Fruit fly (Drosophila melanogaster) whole organism, embryonic: ENCODE results near the gene CG14615.
A peak's percentile ranks its signal among the peaks of the same experiment; 100 is the strongest.

ENCODE experiments used
- CG1024 ChIP-seq: fragments of 200-800 bp; sonication (Bioruptor generic); IDR thresholded peaks from 2 replicates; pipeline ENCODE4 v1.3.6; 2022; ENCODE audit warnings: missing biosample characterization, missing genetic modification characterization
- CG10321 ChIP-seq: fragments of 200-800 bp; sonication (Bioruptor generic); IDR thresholded peaks from 2 replicates; pipeline ENCODE4 v1.3.6; 2022; ENCODE audit warnings: missing biosample characterization, missing genetic modification characterization
- CG13296 ChIP-seq: fragments of 200-800 bp; sonication (Bioruptor generic); optimal IDR thresholded peaks from 3 replicates; lab custom pipeline; 2018; ENCODE audit warnings: missing biosample characterization, mild to moderate bottlenecking, missing genetic modification characterization
- CG13894 ChIP-seq: fragments of 200-800 bp; sonication (Bioruptor generic); optimal IDR thresholded peaks from 3 replicates; lab custom pipeline; 2018; ENCODE audit warnings: missing biosample characterization, mild to moderate bottlenecking, missing genetic modification characterization, moderate library complexity
- CG15601 ChIP-seq: fragments of 200-800 bp; sonication (Bioruptor generic); optimal IDR thresholded peaks from 3 replicates; lab custom pipeline; 2019; ENCODE audit warnings: missing biosample characterization, mild to moderate bottlenecking, missing genetic modification characterization, moderate library complexity
- CG2199 ChIP-seq: fragments of 200-800 bp; sonication (Bioruptor generic); IDR thresholded peaks from 3 replicates; pipeline ENCODE4 v1.3.6; 2022; ENCODE audit warnings: missing biosample characterization, missing genetic modification characterization
- CG31388 ChIP-seq: fragments of 200-800 bp; sonication (Bioruptor generic); optimal IDR thresholded peaks from 2 replicates; lab custom pipeline; 2016; ENCODE audit warnings: missing biosample characterization, missing genetic modification characterization
- CG32532 ChIP-seq: fragments of 200-800 bp; sonication (Bioruptor generic); IDR thresholded peaks from 2 replicates; pipeline ENCODE4 v1.3.6; 2022; ENCODE audit warnings: missing biosample characterization, missing genetic modification characterization
- CG33213 ChIP-seq: fragments of 200-800 bp; sonication (Bioruptor generic); optimal IDR thresholded peaks from 3 replicates; lab custom pipeline; 2016; ENCODE audit warnings: missing biosample characterization, missing genetic modification characterization
- CG3847 ChIP-seq: fragments of 200-800 bp; sonication (Bioruptor generic); IDR thresholded peaks from 2 replicates; pipeline ENCODE4 v1.3.6; 2022; ENCODE audit warnings: missing biosample characterization, missing genetic modification characterization
- CG42726 ChIP-seq: fragments of 200-800 bp; sonication (Bioruptor generic); IDR thresholded peaks from 2 replicates; pipeline ENCODE4 v1.3.6; 2022; ENCODE audit warnings: missing biosample characterization, missing genetic modification characterization; ENCODE audit not compliant: partially characterized antibody
- CG5245 ChIP-seq: fragments of 200-800 bp; sonication (Bioruptor generic); optimal IDR thresholded peaks from 3 replicates; lab custom pipeline; 2016; ENCODE audit warnings: missing biosample characterization, missing genetic modification characterization
- CG6683 ChIP-seq: fragments of 200-800 bp; sonication (Bioruptor generic); optimal IDR thresholded peaks from 2 replicates; lab custom pipeline; 2017; ENCODE audit warnings: missing biosample characterization, mild to moderate bottlenecking, missing genetic modification characterization, missing genetic modification reagents
- CG9932 ChIP-seq: fragments of 200-800 bp; sonication (Bioruptor generic); IDR thresholded peaks from 2 replicates; pipeline ENCODE4 v1.3.6; 2022; ENCODE audit warnings: missing biosample characterization, missing genetic modification characterization
- CTCF ChIP-seq: fragments of 200-800 bp; sonication (Bioruptor generic); optimal IDR thresholded peaks from 2 replicates; lab custom pipeline; 2017; ENCODE audit warnings: missing biosample characterization, mild to moderate bottlenecking, missing genetic modification characterization, moderate library complexity
- D19A ChIP-seq: fragments of 200-800 bp; optimal IDR thresholded peaks from 3 replicates; lab custom pipeline; 2019; ENCODE audit warnings: missing biosample characterization, mild to moderate bottlenecking, missing genetic modification characterization, moderate library complexity
- E2f1 ChIP-seq: fragments of 200-800 bp; sonication (Bioruptor generic); IDR thresholded peaks from 2 replicates; pipeline ENCODE4 v1.3.6; 2022; ENCODE audit warnings: missing biosample characterization, missing genetic modification characterization
- Ets97D ChIP-seq: fragments of 200-800 bp; sonication (Bioruptor generic); optimal IDR thresholded peaks from 3 replicates; lab custom pipeline; 2016; ENCODE audit warnings: missing biosample characterization, missing genetic modification characterization
- H2.0 ChIP-seq: fragments of 200-800 bp; sonication (Bioruptor generic); IDR thresholded peaks from 2 replicates; pipeline ENCODE4 v1.3.6; 2022; ENCODE audit warnings: missing biosample characterization, missing genetic modification characterization
- Hey ChIP-seq: fragments of 200-800 bp; sonication (Bioruptor generic); optimal IDR thresholded peaks from 3 replicates; lab custom pipeline; 2018; ENCODE audit warnings: missing biosample characterization, mild to moderate bottlenecking, missing genetic modification characterization
- HmgD ChIP-seq: fragments of 200-800 bp; sonication (Bioruptor generic); optimal IDR thresholded peaks from 3 replicates; lab custom pipeline; 2016; ENCODE audit warnings: missing biosample characterization, missing genetic modification characterization
- Hmr ChIP-seq: fragments of 200-800 bp; sonication (Bioruptor generic); optimal IDR thresholded peaks from 3 replicates; lab custom pipeline; 2017; ENCODE audit warnings: mild to moderate bottlenecking, missing biosample characterization, missing genetic modification reagents, missing genetic modification characterization
- MESR4 ChIP-seq: fragments of 200-800 bp; sonication (Bioruptor generic); optimal IDR thresholded peaks from 2 replicates; lab custom pipeline; 2018; ENCODE audit warnings: missing biosample characterization, mild to moderate bottlenecking, missing genetic modification characterization, moderate library complexity
- MTF-1 ChIP-seq: fragments of 200-800 bp; sonication (Bioruptor generic); optimal IDR thresholded peaks from 2 replicates; lab custom pipeline; 2018; ENCODE audit warnings: missing biosample characterization, mild to moderate bottlenecking, missing genetic modification characterization, borderline replicate concordance
- Med ChIP-seq: fragments of 200-800 bp; sonication (Bioruptor generic); peaks from one replicate; lab custom pipeline; 2016; ENCODE audit warnings: missing biosample characterization, missing genetic modification characterization, mild to moderate bottlenecking, inconsistent platforms, moderate library complexity
- Opbp ChIP-seq: fragments of 200-800 bp; sonication (Bioruptor generic); IDR thresholded peaks from 3 replicates; pipeline ENCODE4 v1.3.6; 2022; ENCODE audit warnings: missing biosample characterization, missing genetic modification characterization; ENCODE audit not compliant: partially characterized antibody
- Sin3A ChIP-seq: fragments of >200 bp; optimal IDR thresholded peaks from 2 replicates; lab custom pipeline; 2018
- TFAM ChIP-seq: fragments of 200-800 bp; sonication (Bioruptor generic); optimal IDR thresholded peaks from 2 replicates; lab custom pipeline; 2017; ENCODE audit warnings: missing biosample characterization, missing genetic modification characterization, inconsistent platforms
- YL-1 ChIP-seq: fragments of 200-800 bp; sonication (Bioruptor generic); optimal IDR thresholded peaks from 3 replicates; lab custom pipeline; 2017; ENCODE audit warnings: missing biosample characterization, mild to moderate bottlenecking, missing genetic modification characterization
- disco-r ChIP-seq: fragments of 200-800 bp; sonication (Bioruptor generic); optimal IDR thresholded peaks from 2 replicates; lab custom pipeline; 2016; ENCODE audit warnings: missing biosample characterization, missing genetic modification characterization
- ewg ChIP-seq: fragments of 200-800 bp; sonication (Bioruptor generic); optimal IDR thresholded peaks from 3 replicates; lab custom pipeline; 2017; ENCODE audit warnings: mild to moderate bottlenecking, missing biosample characterization, missing genetic modification reagents, missing genetic modification characterization
- fu2 ChIP-seq: fragments of 200-800 bp; sonication (Bioruptor generic); optimal IDR thresholded peaks from 2 replicates; lab custom pipeline; 2016; ENCODE audit warnings: missing biosample characterization, missing genetic modification characterization
- gfzf ChIP-seq: fragments of 200-800 bp; sonication (Bioruptor generic); optimal IDR thresholded peaks from 2 replicates; lab custom pipeline; 2016; ENCODE audit warnings: missing biosample characterization, mild to moderate bottlenecking, missing genetic modification characterization, moderate library complexity
- maf-S ChIP-seq: fragments of 200-800 bp; sonication (Bioruptor generic); optimal IDR thresholded peaks from 2 replicates; lab custom pipeline; 2016; ENCODE audit warnings: missing biosample characterization, missing genetic modification characterization
- pb ChIP-seq: fragments of 200-800 bp; sonication (Bioruptor generic); optimal IDR thresholded peaks from 3 replicates; lab custom pipeline; 2016; ENCODE audit warnings: missing biosample characterization, missing genetic modification characterization
- psq ChIP-seq: fragments of 200-800 bp; sonication (Bioruptor generic); optimal IDR thresholded peaks from 2 replicates; lab custom pipeline; 2017; ENCODE audit warnings: missing biosample characterization, missing genetic modification characterization
- pzg ChIP-seq: fragments of 200-800 bp; sonication (Bioruptor generic); optimal IDR thresholded peaks from 3 replicates; lab custom pipeline; 2018; ENCODE audit warnings: missing biosample characterization, mild to moderate bottlenecking, missing genetic modification characterization, moderate library complexity
- ranshi ChIP-seq: fragments of 200-800 bp; sonication (Bioruptor generic); IDR thresholded peaks from 2 replicates; pipeline ENCODE4 v1.3.6; 2022; ENCODE audit warnings: missing biosample characterization, missing genetic modification characterization
- sr ChIP-seq: fragments of 200-800 bp; sonication (Bioruptor generic); IDR thresholded peaks from 3 replicates; pipeline ENCODE4 v1.3.6; 2022; ENCODE audit warnings: missing biosample characterization, missing genetic modification characterization
- stwl ChIP-seq: fragments of 200-800 bp; sonication (Bioruptor generic); optimal IDR thresholded peaks from 3 replicates; lab custom pipeline; 2018; ENCODE audit warnings: missing biosample characterization, mild to moderate bottlenecking, missing genetic modification characterization, moderate library complexity
- trh ChIP-seq: fragments of 200-800 bp; sonication (Bioruptor generic); optimal IDR thresholded peaks from 2 replicates; lab custom pipeline; 2016; ENCODE audit warnings: missing biosample characterization, missing genetic modification characterization

The CG14615 gene

DNA sequence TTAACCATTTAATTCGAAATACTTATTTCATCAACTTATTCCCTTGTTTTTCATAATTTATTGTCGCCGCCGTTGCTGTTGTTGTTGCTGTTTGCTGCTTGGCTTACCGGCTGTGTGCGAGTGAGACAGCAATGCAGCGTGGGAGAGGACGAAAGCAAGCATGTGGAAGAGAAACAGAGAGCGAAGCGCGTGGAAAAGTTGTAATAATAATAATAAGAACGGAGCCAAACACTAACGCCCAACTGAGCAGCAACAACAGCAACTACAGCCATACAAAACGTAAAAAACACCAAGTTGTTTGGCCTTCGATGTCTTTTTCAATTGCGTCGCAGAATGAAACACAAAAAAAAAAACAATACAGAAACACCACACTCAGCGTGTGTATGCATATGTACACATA, 31.8 kb upstream of the CG14615 start (continued):
- TF ChIP-seq stwl = no peak
- no peak for TF ChIP-seq Opbp (GFP tag; lab: Robert Waterston, UW)
- TF ChIP-seq YL-1 (GFP tag; lab: Kevin White, UChicago) = peak; percentile 24
- TF ChIP-seq CG5245 (GFP tag; lab: Kevin White, UChicago) = no peak
- TF ChIP-seq MESR4 (GFP tag; lab: Kevin White, UChicago) = peak; percentile 0

dm6 chrX:22480612-22481011, 31.3 kb upstream of the CG14615 start:
- TF ChIP-seq CG6683 (GFP tag; lab: Kevin White, UChicago) (no peak), Ets97D (GFP tag; lab: Kevin White, UChicago) (peak; percentile 48), CG33213 (GFP tag; lab: Kevin White, UChicago) (no peak), CG3847 (GFP tag; lab: Robert Waterston, UW) (no peak), Hmr (GFP tag; lab: Kevin White, UChicago) (peak; percentile 18), H2.0 (GFP tag; lab: Robert Waterston, UW) (no peak), ranshi (no peak), gfzf (GFP tag; lab: Kevin White, UChicago) (no peak), CG15601 (tag; lab: Kevin White, UChicago) (no peak), trh (GFP tag; lab: Kevin White, UChicago) (no peak), CG9932 (GFP tag; lab: Robert Waterston, UW) (no peak), CG13296 (GFP tag; lab: Kevin White, UChicago) (no peak), MTF-1 (GFP tag; lab: Kevin White, UChicago) (no peak), E2f1 (no peak), Sin3A (lab: Kevin White, UChicago) (no peak), fu2 (GFP tag; lab: Kevin White, UChicago) (no peak), TFAM (no peak), Med (GFP tag; lab: Kevin White, UChicago) (peak; percentile 45), psq (no peak), maf-S (GFP tag; lab: Kevin White, UChicago) (no peak), HmgD (GFP tag; lab: Kevin White, UChicago) (no peak), CG1024 (GFP tag; lab: Robert Waterston, UW) (no peak), D19A (peak; percentile 53), ewg (GFP tag; lab: Kevin White, UChicago) (peak; percentile 89), sr (GFP tag; lab: Robert Waterston, UW) (no peak), CG10321 (GFP tag; lab: Robert Waterston, UW) (no peak), CTCF (no peak), pzg (GFP tag; lab: Kevin White, UChicago) (no peak), CG32532 (GFP tag; lab: Robert Waterston, UW) (peak; percentile 15; the same call in 1 of the 2 replicates), Hey (tag; lab: Kevin White, UChicago) (no peak), CG42726 (GFP tag; lab: Robert Waterston, UW) (no peak), CG13894 (tag; lab: Kevin White, UChicago) (no peak), CG31388 (GFP tag; lab: Kevin White, UChicago) (no peak), disco-r (GFP tag; lab: Kevin White, UChicago) (no peak), pb (no peak), CG2199 (GFP tag; lab: Robert Waterston, UW) (0 out of 3 replicates have a peak, but pooled peaks have one; percentile 9)
